Worm (Caenorhabditis elegans) whole organism, L2 larva: ENCODE results near the gene Y50D4A.4.

Experiments used
- nhr-21 ChIP-seq: fragments of 150-350 bp; optimal IDR thresholded peaks from 2 replicates; lab custom pipeline; 2014; ENCODE audit warnings: missing biosample characterization, missing genetic modification characterization
- ztf-11 ChIP-seq: sonication (generic microtip); optimal IDR thresholded peaks from 2 replicates; lab custom pipeline; 2017; ENCODE audit warnings: missing biosample characterization, missing genetic modification characterization

- TF ChIP-seq nhr-21 (tag; lab: Kevin White, UChicago) (no peak), ztf-11 (no peak)
These were observed 46.5 kb upstream of the Y50D4A.4 start for ce11 chrV:1242432-1242831.
